Worm (Caenorhabditis elegans) whole organism, early embryonic: Measurements from ENCODE around the gene C49F8.14.
A peak's percentile ranks its signal among the peaks of the same experiment; 100 is the strongest.

Source experiments
- B0310.2 ChIP-seq: sonication (generic microtip); optimal IDR thresholded peaks from 2 replicates; lab custom pipeline; 2016; ENCODE audit warnings: mild to moderate bottlenecking, missing genetic modification characterization, missing compliant biosample characterization
- F13C5.2 ChIP-seq: sonication (generic microtip); optimal IDR thresholded peaks from 2 replicates; lab custom pipeline; 2017; ENCODE audit warnings: mild to moderate bottlenecking, missing genetic modification characterization, inconsistent platforms, missing compliant biosample characterization
- aly-1 ChIP-seq: sonication (generic microtip); optimal IDR thresholded peaks from 2 replicates; lab custom pipeline; 2016; ENCODE audit warnings: missing genetic modification characterization, missing compliant biosample characterization
- ama-1 ChIP-seq: fragments of 150-350 bp; optimal IDR thresholded peaks from 2 replicates; lab custom pipeline; 2014
- ceh-13 ChIP-seq: fragments of 200-800 bp; sonication (Bioruptor generic); optimal IDR thresholded peaks from 2 replicates; lab custom pipeline; 2018; ENCODE audit warnings: mild to moderate bottlenecking, missing genetic modification characterization, missing compliant biosample characterization
- ceh-36 ChIP-seq: sonication (generic microtip); optimal IDR thresholded peaks from 2 replicates; lab custom pipeline; 2016; ENCODE audit warnings: missing genetic modification characterization, inconsistent platforms, missing compliant biosample characterization
- ets-7 ChIP-seq: sonication (generic microtip); optimal IDR thresholded peaks from 2 replicates; lab custom pipeline; 2016; ENCODE audit warnings: missing genotype, missing genetic modification characterization, missing compliant biosample characterization
- flt-1 ChIP-seq: fragments of 200-800 bp; sonication (Bioruptor generic); IDR thresholded peaks from 2 replicates; pipeline ENCODE4 v1.3.6; 2022; ENCODE audit warnings: missing genetic modification characterization, missing compliant biosample characterization
- hmbx-1 ChIP-seq: sonication (generic microtip); optimal IDR thresholded peaks from 2 replicates; lab custom pipeline; 2016; ENCODE audit warnings: mild to moderate bottlenecking, missing genetic modification characterization, missing compliant biosample characterization
- hmg-4 ChIP-seq: fragments of 200-800 bp; sonication (Bioruptor generic); optimal IDR thresholded peaks from 2 replicates; lab custom pipeline; 2018; ENCODE audit warnings: mild to moderate bottlenecking, missing genetic modification characterization, missing compliant biosample characterization
- hnd-1 ChIP-seq: sonication (generic microtip); optimal IDR thresholded peaks from 2 replicates; lab custom pipeline; 2016; ENCODE audit warnings: missing genetic modification characterization, missing compliant biosample characterization
- pes-1 ChIP-seq: fragments of 200-800 bp; sonication (Bioruptor generic); IDR thresholded peaks from 2 replicates; pipeline ENCODE4 v1.3.6; 2022; ENCODE audit warnings: missing genetic modification reagents, missing genetic modification characterization, missing compliant biosample characterization
- scrt-1 ChIP-seq: fragments of 200-800 bp; sonication (Bioruptor generic); IDR thresholded peaks from 2 replicates; pipeline ENCODE4 v1.3.6; 2022; ENCODE audit warnings: missing genetic modification characterization, missing compliant biosample characterization
- sea-1 ChIP-seq: fragments of 200-800 bp; sonication (Bioruptor generic); conservative IDR thresholded peaks from 2 replicates; pipeline ENCODE4 v1.3.6; 2022; ENCODE audit warnings: missing genetic modification characterization, missing compliant biosample characterization
- tbx-11 ChIP-seq: fragments of 200-800 bp; sonication (Bioruptor generic); IDR thresholded peaks from 2 replicates; pipeline ENCODE4 v1.3.6; 2022; ENCODE audit warnings: missing genetic modification characterization, missing compliant biosample characterization
- tbx-37 ChIP-seq: fragments of 200-800 bp; sonication (Bioruptor generic); conservative IDR thresholded peaks from 2 replicates; pipeline ENCODE4 v1.3.6; 2022; ENCODE audit warnings: missing genetic modification reagents, missing genetic modification characterization, missing compliant biosample characterization
- tra-4 ChIP-seq: sonication (generic microtip); optimal IDR thresholded peaks from 2 replicates; lab custom pipeline; 2017; ENCODE audit warnings: missing genetic modification characterization, missing compliant biosample characterization

The C49F8.14 gene

DNA sequence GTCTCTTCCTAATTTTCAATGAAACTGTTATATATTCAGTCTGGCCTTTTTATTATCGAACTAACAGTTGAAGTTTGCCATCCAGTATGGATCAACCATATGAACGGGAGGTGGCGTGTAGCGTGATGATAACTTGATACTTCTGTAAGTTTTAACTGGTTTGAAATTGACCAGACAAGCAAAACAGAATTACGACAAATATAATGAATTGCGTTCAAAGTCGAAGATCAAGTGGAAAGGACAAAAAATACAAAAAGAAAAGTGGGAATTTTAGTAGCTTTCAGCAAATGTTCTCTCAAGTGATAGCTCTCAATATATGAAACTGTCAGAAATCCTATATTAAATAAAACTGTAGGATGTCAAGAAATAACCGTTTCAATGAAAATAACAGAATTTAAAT, at the start of gene C49F8.14, which contains the start of gene gem-1:
TSS of gene C49F8.14 (minus strand) at position 99 of the 400 bp plus-strand sequence.
TSS of gene gem-1 (minus strand) at position 142 of the 400 bp plus-strand sequence.
- TF ChIP-seq scrt-1 (GFP tag; lab: Robert Waterston, UW) (no peak), flt-1 (GFP tag; lab: Robert Waterston, UW) (no peak), sea-1 (GFP tag; lab: Robert Waterston, UW) (no peak), hmg-4 (GFP tag; lab: Kevin White, UChicago) (no peak), ceh-36 (tag; lab: Kevin White, UChicago) (no peak), ets-7 (tag; lab: Kevin White, UChicago) (no peak)

DNA sequence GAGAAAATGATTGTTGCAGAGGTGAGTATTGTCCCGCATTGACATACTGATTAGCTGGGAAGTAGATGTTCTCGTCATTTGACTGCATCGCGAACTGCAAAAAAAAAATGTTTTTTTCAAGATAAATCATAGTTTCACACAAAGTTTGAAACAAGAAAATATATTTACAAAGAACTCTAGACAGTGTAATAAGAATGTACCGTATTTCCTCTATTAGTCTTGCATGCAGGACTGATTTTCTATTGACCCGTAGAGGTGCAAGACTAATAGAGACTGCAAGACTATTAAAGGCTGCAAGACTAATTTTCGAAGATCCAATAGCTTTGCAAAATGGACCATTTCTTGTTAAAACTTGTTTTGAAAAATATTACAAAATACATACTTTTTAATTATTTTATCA, 46.6 kb upstream of the C49F8.14 start, which contains the start of gene fkh-3:
TSS of gene fkh-3 (minus strand) at position 101 of the 400 bp plus-strand sequence.
- TF ChIP-seq pes-1 = no peak
- no peak for TF ChIP-seq B0310.2 (tag; lab: Kevin White, UChicago)
- no peak for TF ChIP-seq tra-4 (tag; lab: Kevin White, UChicago)
- TF ChIP-seq ama-1 (lab: Kevin White, UChicago) = no peak
- no peak for TF ChIP-seq hmbx-1 (tag; lab: Kevin White, UChicago)
- TF ChIP-seq scrt-1 (GFP tag; lab: Robert Waterston, UW) = no peak
- no peak for TF ChIP-seq aly-1 (tag; lab: Kevin White, UChicago)
- TF ChIP-seq hnd-1 (tag; lab: Kevin White, UChicago) = no peak
- TF ChIP-seq tbx-11 (GFP tag; lab: Robert Waterston, UW) = no peak
- TF ChIP-seq hmg-4 (GFP tag; lab: Kevin White, UChicago) = no peak
- no peak for TF ChIP-seq ceh-36 (tag; lab: Kevin White, UChicago)

DNA sequence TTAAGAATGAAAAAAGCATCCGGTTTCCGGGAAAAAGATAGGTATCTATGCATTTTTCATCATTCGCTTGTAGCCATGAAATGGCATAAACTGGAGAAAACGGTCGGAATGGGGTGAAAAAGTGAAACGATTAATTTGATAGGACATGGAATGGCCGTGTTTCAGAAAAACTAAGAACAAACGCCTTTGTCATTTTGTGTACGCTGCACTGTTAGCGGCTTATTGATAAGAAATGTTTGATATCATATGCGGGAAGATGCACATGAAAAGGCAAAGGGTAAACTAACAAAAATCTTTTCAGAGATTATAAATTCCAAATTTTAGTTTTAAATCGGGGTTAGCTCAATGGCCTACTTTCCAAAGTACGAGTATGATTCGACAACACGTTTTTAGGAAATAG, 44.3 kb upstream of the C49F8.14 start:
- TF ChIP-seq ets-7 (tag; lab: Kevin White, UChicago) (no peak), B0310.2 (tag; lab: Kevin White, UChicago) (no peak), F13C5.2 (no peak)

DNA sequence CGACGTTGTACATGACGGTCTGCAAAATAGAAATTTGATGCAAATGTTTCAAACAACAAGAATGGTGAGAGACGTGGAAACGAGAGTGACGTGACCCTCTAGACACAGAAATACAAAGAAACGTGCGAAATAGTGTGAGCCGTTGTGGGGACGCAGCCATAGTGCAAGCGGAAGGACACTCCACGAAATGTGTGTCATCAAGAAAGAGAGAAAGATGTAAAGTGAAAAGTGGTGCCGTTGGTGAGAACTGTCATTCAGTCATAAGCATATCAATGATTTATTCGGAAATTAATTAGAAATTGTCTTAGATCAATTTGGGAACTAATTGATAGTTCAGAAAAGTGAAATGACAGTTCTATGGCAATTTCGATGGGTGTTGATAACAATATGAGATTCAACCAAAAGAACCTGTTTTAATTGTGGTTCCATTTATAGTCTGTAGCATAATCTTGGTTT, 43.2 kb upstream of the C49F8.14 start, which contains the start of gene C29F7.3:
TSS of gene C29F7.3 (minus strand) at position 51 of the 456 bp plus-strand sequence.
- TF ChIP-seq hmg-4 (GFP tag; lab: Kevin White, UChicago) (no peak), aly-1 (tag; lab: Kevin White, UChicago) (peak; percentile 6)

DNA sequence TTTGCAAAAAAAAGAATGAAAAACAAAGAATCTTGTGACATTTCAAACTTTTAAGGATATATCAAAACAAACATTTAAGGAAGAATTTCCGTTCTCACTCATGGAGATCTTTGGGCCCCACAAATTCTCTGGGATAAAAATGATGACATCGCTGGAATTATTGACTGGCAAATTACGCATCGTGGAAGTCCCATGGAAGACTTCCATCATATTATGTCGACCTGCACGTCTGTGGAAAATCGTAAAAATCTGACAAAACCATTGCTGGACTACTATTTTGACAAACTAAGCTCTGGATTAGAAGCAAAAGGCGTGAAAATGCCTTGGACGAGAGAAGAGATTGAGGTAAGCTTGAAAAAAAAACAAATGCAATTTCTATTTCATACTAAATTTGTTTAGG, 40.7 kb upstream of the C49F8.14 start:
- TF ChIP-seq aly-1 (tag; lab: Kevin White, UChicago) (no peak), hmg-4 (GFP tag; lab: Kevin White, UChicago) (no peak), pes-1 (no peak), sea-1 (GFP tag; lab: Robert Waterston, UW) (no peak), tbx-37 (no peak), tra-4 (tag; lab: Kevin White, UChicago) (no peak), scrt-1 (GFP tag; lab: Robert Waterston, UW) (no peak), ceh-36 (tag; lab: Kevin White, UChicago) (no peak), ets-7 (tag; lab: Kevin White, UChicago) (no peak), tbx-11 (GFP tag; lab: Robert Waterston, UW) (no peak), F13C5.2 (no peak), hnd-1 (tag; lab: Kevin White, UChicago) (no peak)

DNA sequence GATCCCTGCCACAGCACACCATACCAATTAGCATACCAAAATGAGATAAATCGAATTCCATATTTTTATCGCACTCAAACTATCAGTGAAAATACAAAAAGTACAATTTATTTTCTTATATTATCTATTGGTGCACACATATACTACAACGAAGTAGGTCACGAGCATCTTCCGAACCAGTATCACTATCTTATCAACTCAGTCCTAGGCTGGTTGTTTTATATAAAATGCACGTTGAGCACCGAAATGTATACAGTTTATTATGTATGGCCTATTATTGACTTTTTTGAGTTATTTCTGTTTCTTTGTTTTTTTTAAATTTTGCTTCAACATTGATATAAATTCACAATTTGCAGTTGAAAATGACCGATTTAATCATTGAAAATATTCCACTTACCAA, 39.0 kb upstream of the C49F8.14 start, which contains the start of gene C29F7.2:
TSS of gene C29F7.2 (plus strand) at position 357 of the 400 bp plus-strand sequence.
- no peak for TF ChIP-seq scrt-1 (GFP tag; lab: Robert Waterston, UW)
- no peak for TF ChIP-seq aly-1 (tag; lab: Kevin White, UChicago)
- TF ChIP-seq flt-1 (GFP tag; lab: Robert Waterston, UW) = no peak
- TF ChIP-seq hmg-4 (GFP tag; lab: Kevin White, UChicago) = no peak
- no peak for TF ChIP-seq B0310.2 (tag; lab: Kevin White, UChicago)
- TF ChIP-seq ets-7 (tag; lab: Kevin White, UChicago) = no peak
- TF ChIP-seq F13C5.2 = no peak
- no peak for TF ChIP-seq tbx-37
- TF ChIP-seq sea-1 (GFP tag; lab: Robert Waterston, UW) = no peak
- no peak for TF ChIP-seq ceh-36 (tag; lab: Kevin White, UChicago)
- no peak for TF ChIP-seq hnd-1 (tag; lab: Kevin White, UChicago)
- TF ChIP-seq ceh-13 = no peak
- TF ChIP-seq pes-1 = no peak
- no peak for TF ChIP-seq hmbx-1 (tag; lab: Kevin White, UChicago)

DNA sequence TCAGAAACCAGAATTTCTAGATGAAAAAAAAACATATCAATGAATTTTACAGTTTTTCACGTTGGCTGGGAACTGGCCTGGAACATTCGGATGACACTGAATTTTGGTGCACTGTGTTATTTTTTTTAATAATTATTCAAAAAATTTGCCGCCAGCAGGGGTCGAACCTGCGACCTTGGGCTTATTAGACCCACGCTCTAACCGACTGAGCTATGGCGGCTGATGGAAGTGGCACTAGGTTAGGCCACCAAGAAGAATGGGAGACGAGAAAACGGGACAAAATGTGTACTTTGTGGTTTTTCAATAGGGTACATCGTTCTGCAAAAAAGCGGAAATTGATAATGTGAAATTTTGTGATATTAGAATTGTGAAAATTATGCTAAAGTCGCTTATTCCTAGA, 38.2 kb upstream of the C49F8.14 start:
- peak; percentile 74; the same call in 1 of the 2 replicates for TF ChIP-seq tbx-11 (GFP tag; lab: Robert Waterston, UW)
- no peak for TF ChIP-seq aly-1 (tag; lab: Kevin White, UChicago)
- peak; percentile 56 for TF ChIP-seq ceh-36 (tag; lab: Kevin White, UChicago)
- TF ChIP-seq pes-1 = peak; percentile 85
- TF ChIP-seq hmbx-1 (tag; lab: Kevin White, UChicago) = peak; percentile 11
- peak; percentile 42 for TF ChIP-seq hnd-1 (tag; lab: Kevin White, UChicago)
- peak; percentile 18 for TF ChIP-seq B0310.2 (tag; lab: Kevin White, UChicago)
- peak; percentile 53; the same call in 1 of the 2 replicates for TF ChIP-seq tbx-37
- peak; percentile 51 for TF ChIP-seq ceh-13
- no peak for TF ChIP-seq ets-7 (tag; lab: Kevin White, UChicago)
- TF ChIP-seq scrt-1 (GFP tag; lab: Robert Waterston, UW) = peak; percentile 81
- TF ChIP-seq tra-4 (tag; lab: Kevin White, UChicago) = peak; percentile 55
- peak; percentile 76 for TF ChIP-seq flt-1 (GFP tag; lab: Robert Waterston, UW)
- TF ChIP-seq sea-1 (GFP tag; lab: Robert Waterston, UW) = peak; percentile 73; the same call in 1 of the 2 replicates
- TF ChIP-seq hmg-4 (GFP tag; lab: Kevin White, UChicago) = no peak
- no peak for TF ChIP-seq ama-1 (lab: Kevin White, UChicago)
- peak; percentile 68 for TF ChIP-seq F13C5.2
